Fruit fly (Drosophila melanogaster): Measurements from ENCODE around the gene Pka-C1.

- no peak for TF ChIP-seq h (optimal IDR thresholded peaks at IDR 0.05)
- no peak for TF ChIP-seq psq (optimal IDR thresholded peaks at IDR 0.05)
- no peak for TF ChIP-seq Myc (optimal IDR thresholded peaks at IDR 0.05)
- TF ChIP-seq ttk (optimal IDR thresholded peaks at IDR 0.05): no peak
- TF ChIP-seq insv (optimal IDR thresholded peaks at IDR 0.05): no peak
These were observed 29.7 kb upstream of the Pka-C1 start for dm6 chr2L:9728791-9729190.
